Worm (Caenorhabditis elegans) whole organism, L3 larva: ENCODE results near the gene F55B11.3.
"Not testable (repeated sequence)": the region's sequence is repeated elsewhere in the genome, so short reads cannot be mapped to it uniquely, and the experiment has no call there.

Experiments used
- R02D3.7 ChIP-seq: fragments of 150-350 bp; optimal IDR thresholded peaks from 2 replicates; lab custom pipeline; 2014; ENCODE audit warnings: missing biosample characterization, missing genetic modification characterization
- aly-2 ChIP-seq: fragments of 150-350 bp; optimal IDR thresholded peaks from 2 replicates; lab custom pipeline; 2014; ENCODE audit warnings: missing biosample characterization, missing genetic modification characterization
- ceh-16 ChIP-seq: sonication (generic microtip); optimal IDR thresholded peaks from 2 replicates; lab custom pipeline; 2017; ENCODE audit warnings: missing biosample characterization, missing genetic modification characterization
- daf-12 ChIP-seq: fragments of 150-350 bp; optimal IDR thresholded peaks from 2 replicates; lab custom pipeline; 2014; ENCODE audit warnings: missing biosample characterization, missing genetic modification reagents, missing genetic modification characterization
- egl-5 ChIP-seq: fragments of 150-350 bp; optimal IDR thresholded peaks from 2 replicates; lab custom pipeline; 2017; ENCODE audit warnings: missing biosample characterization, missing genetic modification reagents, missing genetic modification characterization, inconsistent platforms
- elt-1 ChIP-seq: fragments of 150-350 bp; optimal IDR thresholded peaks from 2 replicates; lab custom pipeline; 2014; ENCODE audit warnings: missing biosample characterization, missing genetic modification characterization
- elt-2 ChIP-seq: sonication (generic microtip); optimal IDR thresholded peaks from 2 replicates; lab custom pipeline; 2016; ENCODE audit warnings: missing genetic modification reagents, mild to moderate bottlenecking, missing genetic modification characterization, missing compliant biosample characterization
- fkh-2 ChIP-seq: fragments of 150-350 bp; optimal IDR thresholded peaks from 2 replicates; lab custom pipeline; 2014; ENCODE audit warnings: missing biosample characterization, missing genetic modification reagents, missing genetic modification characterization
- fos-1 ChIP-seq: fragments of 150-350 bp; optimal IDR thresholded peaks from 2 replicates; lab custom pipeline; 2014; ENCODE audit warnings: missing biosample characterization, missing genetic modification characterization
- jun-1 ChIP-seq: fragments of 150-350 bp; optimal IDR thresholded peaks from 2 replicates; lab custom pipeline; 2014; ENCODE audit warnings: missing biosample characterization, missing genetic modification reagents, missing genetic modification characterization
- lin-15B ChIP-seq: fragments of 150-350 bp; optimal IDR thresholded peaks from 2 replicates; lab custom pipeline; 2014; ENCODE audit warnings: missing biosample characterization, missing genetic modification characterization
- lin-39 ChIP-seq: fragments of 150-350 bp; optimal IDR thresholded peaks from 2 replicates; lab custom pipeline; 2018; ENCODE audit warnings: missing biosample characterization, missing genetic modification reagents, missing genetic modification characterization
- lsy-12 ChIP-seq: sonication (generic microtip); optimal IDR thresholded peaks from 2 replicates; lab custom pipeline; 2016; ENCODE audit warnings: mild to moderate bottlenecking, missing genetic modification characterization, missing compliant biosample characterization
- mdl-1 ChIP-seq: fragments of 150-350 bp; optimal IDR thresholded peaks from 2 replicates; lab custom pipeline; 2014; ENCODE audit warnings: missing biosample characterization, missing genetic modification characterization
- mml-1 ChIP-seq: fragments of 150-350 bp; sonication (generic microtip); optimal IDR thresholded peaks from 3 replicates; lab custom pipeline; 2014; ENCODE audit warnings: missing biosample characterization, missing genetic modification characterization
- nfya-1 ChIP-seq: sonication (generic microtip); optimal IDR thresholded peaks from 2 replicates; lab custom pipeline; 2017; ENCODE audit warnings: missing genetic modification characterization, mild to moderate bottlenecking, missing compliant biosample characterization, antibody characterized with exemption, moderate library complexity; ENCODE audit not compliant: insufficient read depth
- nhr-11 ChIP-seq: fragments of 150-350 bp; optimal IDR thresholded peaks from 2 replicates; lab custom pipeline; 2014; ENCODE audit warnings: missing biosample characterization, missing genetic modification characterization
- nhr-12 ChIP-seq: fragments of 150-350 bp; optimal IDR thresholded peaks from 2 replicates; lab custom pipeline; 2014; ENCODE audit warnings: missing biosample characterization, missing genetic modification characterization
- nhr-23 ChIP-seq: fragments of 150-350 bp; optimal IDR thresholded peaks from 2 replicates; lab custom pipeline; 2014; ENCODE audit warnings: missing biosample characterization, missing genetic modification reagents, missing genetic modification characterization
- nhr-237 ChIP-seq: fragments of 150-350 bp; optimal IDR thresholded peaks from 2 replicates; lab custom pipeline; 2014; ENCODE audit warnings: missing biosample characterization, missing genetic modification characterization
- nhr-25 ChIP-seq: sonication (generic microtip); optimal IDR thresholded peaks from 2 replicates; lab custom pipeline; 2017; ENCODE audit warnings: missing biosample characterization, missing genetic modification characterization
- nhr-28 ChIP-seq: fragments of 150-350 bp; optimal IDR thresholded peaks from 2 replicates; lab custom pipeline; 2014; ENCODE audit warnings: missing biosample characterization, missing genetic modification characterization
- nhr-67 ChIP-seq: fragments of 150-350 bp; optimal IDR thresholded peaks from 2 replicates; lab custom pipeline; 2014; ENCODE audit warnings: missing biosample characterization, missing genetic modification characterization
- nhr-76 ChIP-seq: fragments of 150-350 bp; sonication (generic microtip); optimal IDR thresholded peaks from 5 replicates; lab custom pipeline; 2014; ENCODE audit warnings: missing biosample characterization, missing genetic modification characterization
- nhr-77 ChIP-seq: fragments of 150-350 bp; optimal IDR thresholded peaks from 2 replicates; lab custom pipeline; 2014; ENCODE audit warnings: missing biosample characterization, missing genetic modification characterization
- pha-4 ChIP-seq: fragments of 150-350 bp; optimal IDR thresholded peaks from 2 replicates; lab custom pipeline; 2014; ENCODE audit warnings: missing biosample characterization, missing genetic modification reagents, missing genetic modification characterization
- pqm-1 ChIP-seq: fragments of 150-350 bp; optimal IDR thresholded peaks from 2 replicates; lab custom pipeline; 2017; ENCODE audit warnings: missing biosample characterization, missing genetic modification characterization, inconsistent platforms
- sea-2 ChIP-seq: fragments of 150-350 bp; sonication (generic microtip); optimal IDR thresholded peaks from 4 replicates; lab custom pipeline; 2014; ENCODE audit warnings: missing biosample characterization, missing genetic modification reagents, missing genetic modification characterization
- tbx-2 ChIP-seq: sonication (generic microtip); optimal IDR thresholded peaks from 2 replicates; lab custom pipeline; 2016; ENCODE audit warnings: mild to moderate bottlenecking, missing genetic modification characterization, missing compliant biosample characterization
- unc-39 ChIP-seq: sonication (generic microtip); optimal IDR thresholded peaks from 4 replicates; lab custom pipeline; 2017; ENCODE audit warnings: missing biosample characterization, missing genetic modification characterization
- zag-1 ChIP-seq: fragments of 150-350 bp; optimal IDR thresholded peaks from 2 replicates; lab custom pipeline; 2014; ENCODE audit warnings: missing biosample characterization, missing genetic modification characterization
- ztf-11 ChIP-seq: fragments of 150-350 bp; optimal IDR thresholded peaks from 2 replicates; lab custom pipeline; 2014; ENCODE audit warnings: missing biosample characterization, missing genetic modification characterization
- ztf-4 ChIP-seq: fragments of 150-350 bp; optimal IDR thresholded peaks from 2 replicates; lab custom pipeline; 2014; ENCODE audit warnings: missing biosample characterization, missing genetic modification characterization

F55B11.3 gene

ce11 chrIV:14421938-14422337 lies 2.6 kb upstream of the F55B11.3 start, which contains the start of gene F55B11.7:
F55B11.7 (minus strand) TSS chrIV:14422038.
- TF ChIP-seq pqm-1 (tag; lab: Kevin White, UChicago) (no peak), egl-5 (no peak), mdl-1 (no peak), nhr-25 (tag; lab: Kevin White, UChicago) (no peak), nhr-76 (no peak), nhr-67 (no peak), nfya-1 (no peak), nhr-77 (tag; lab: Kevin White, UChicago) (no peak), jun-1 (tag; lab: Kevin White, UChicago) (no peak), zag-1 (tag; lab: Kevin White, UChicago) (no peak), ztf-4 (tag; lab: Kevin White, UChicago) (no peak), unc-39 (tag; lab: Kevin White, UChicago) (no peak), sea-2 (GFP tag; lab: Kevin White, UChicago) (no peak), nhr-237 (no peak), nhr-23 (tag; lab: Kevin White, UChicago) (no peak)

- TF ChIP-seq ceh-16 (no peak), pha-4 (tag; lab: Kevin White, UChicago) (no peak), R02D3.7 (tag; lab: Kevin White, UChicago) (no peak), lsy-12 (tag; lab: Kevin White, UChicago) (no peak), ztf-11 (tag; lab: Kevin White, UChicago) (no peak), lin-15B (no peak), nhr-23 (tag; lab: Kevin White, UChicago) (no peak), unc-39 (tag; lab: Kevin White, UChicago) (no peak), sea-2 (GFP tag; lab: Kevin White, UChicago) (no peak)
These were observed 1.3 kb upstream of the F55B11.3 start, which contains the start of gene F55B11.2 for ce11 chrIV:14423194-14423593. F55B11.2 (minus strand) TSS chrIV:14423294.

ce11 chrIV:14427395-14427794 lies 2.9 kb downstream of the F55B11.3 start, which contains the start of gene F55B11.5:
F55B11.5 (plus strand) TSS chrIV:14427695.
- not testable (repeated sequence) for TF ChIP-seq nhr-67; lin-15B; aly-2 (tag; lab: Kevin White, UChicago)

- TF ChIP-seq nhr-28 (tag; lab: Kevin White, UChicago) (no peak), lsy-12 (tag; lab: Kevin White, UChicago) (no peak), elt-2 (tag; lab: Kevin White, UChicago) (peak; percentile 88), nhr-12 (tag; lab: Kevin White, UChicago) (no peak), jun-1 (tag; lab: Kevin White, UChicago) (no peak), fkh-2 (no peak), nhr-25 (tag; lab: Kevin White, UChicago) (no peak), mml-1 (no peak), lin-39 (tag; lab: Kevin White, UChicago) (no peak), nhr-237 (no peak), elt-1 (tag; lab: Kevin White, UChicago) (no peak), nhr-77 (tag; lab: Kevin White, UChicago) (no peak), fos-1 (tag; lab: Kevin White, UChicago) (no peak), sea-2 (GFP tag; lab: Kevin White, UChicago) (no peak), nhr-11 (tag; lab: Kevin White, UChicago) (no peak), pha-4 (tag; lab: Kevin White, UChicago) (peak; percentile 65), pqm-1 (tag; lab: Kevin White, UChicago) (peak; percentile 87), daf-12 (tag; lab: Kevin White, UChicago) (no peak)
These were observed 6.4 kb downstream of the F55B11.3 start, which contains the start of gene F55B11.4 for ce11 chrIV:14430853-14431252. F55B11.4 (minus strand) TSS chrIV:14430920.

ce11 chrIV:14435902-14436301 lies 11.4 kb downstream of the F55B11.3 start:
- TF ChIP-seq fkh-2 (no peak), tbx-2 (no peak)

- peak; percentile 72 for TF ChIP-seq nfya-1
- TF ChIP-seq daf-12 (tag; lab: Kevin White, UChicago) = no peak
These were observed 12.9 kb downstream of the F55B11.3 start for ce11 chrIV:14437391-14437790.
